Worm (Caenorhabditis elegans) whole organism, L4/young adult: ENCODE measurements around the gene srw-117.
"Not testable (repeated sequence)": the region's sequence is repeated elsewhere in the genome, so short reads cannot be mapped to it uniquely, and the experiment has no call there.

ENCODE experiments used
- W03F9.2 ChIP-seq: fragments of 150-350 bp; optimal IDR thresholded peaks from 2 replicates; lab custom pipeline; 2014; ENCODE audit warnings: missing biosample characterization, missing genetic modification characterization
- dao-5 ChIP-seq: sonication (generic microtip); optimal IDR thresholded peaks from 2 replicates; lab custom pipeline; 2016; ENCODE audit warnings: missing genotype, missing genetic modification characterization, moderate library complexity, missing compliant biosample characterization
- him-1 ChIP-seq: sonication (generic microtip); optimal IDR thresholded peaks from 2 replicates; lab custom pipeline; 2016; ENCODE audit warnings: missing genotype, missing genetic modification reagents, missing genetic modification characterization, missing compliant biosample characterization

DNA sequence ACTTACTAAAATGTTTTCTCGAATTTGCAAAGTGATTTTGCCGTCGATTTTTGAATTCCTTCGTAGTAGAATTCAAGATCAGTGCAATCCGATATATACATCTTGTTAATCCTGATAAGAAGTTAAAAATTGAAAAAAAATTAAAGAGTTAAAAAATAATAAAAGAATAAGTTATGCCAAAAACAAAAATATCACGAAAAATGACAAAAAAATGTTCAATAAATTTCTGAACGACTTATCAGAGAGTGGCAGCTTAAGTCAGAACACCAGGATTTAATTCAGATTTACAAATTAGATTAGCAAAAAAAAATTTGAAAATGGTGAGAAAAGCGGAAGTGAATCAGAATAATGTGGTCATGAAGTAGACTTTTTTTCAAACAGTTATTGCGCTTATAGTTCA, 8.0 kb downstream of the srw-117 start, which contains the start of gene srw-123:
- TF ChIP-seq him-1, dao-5, W03F9.2 (tag; lab: Kevin White, UChicago): not testable (repeated sequence)
